Worm (Caenorhabditis elegans) whole organism, L4 larva: Measurements from ENCODE around the gene clec-151.

Experiments used
- D1046.2 ChIP-seq: fragments of 200-800 bp; sonication (Bioruptor generic); IDR thresholded peaks from 2 replicates; pipeline ENCODE4 v1.3.6; 2022; ENCODE audit warnings: missing genetic modification characterization, missing compliant biosample characterization
- F10B5.3 ChIP-seq: sonication (generic microtip); optimal IDR thresholded peaks from 2 replicates; lab custom pipeline; 2016; ENCODE audit warnings: mild to moderate bottlenecking, missing genetic modification characterization, missing compliant biosample characterization
- F44E2.7 ChIP-seq: fragments of 200-800 bp; sonication (Bioruptor generic); IDR thresholded peaks from 2 replicates; pipeline ENCODE4 v2.1.2; 2022; ENCODE audit warnings: missing genetic modification characterization, missing compliant biosample characterization
- T26A8.4 ChIP-seq: fragments of 200-800 bp; sonication (Bioruptor generic); IDR thresholded peaks from 2 replicates; pipeline ENCODE4 v1.3.6; 2022; ENCODE audit warnings: missing genetic modification characterization, missing compliant biosample characterization
- Y75B8A.6 ChIP-seq: fragments of 200-800 bp; sonication (Bioruptor generic); IDR thresholded peaks from 2 replicates; pipeline ENCODE4 v1.3.6; 2022; ENCODE audit warnings: missing genetic modification reagents, missing genetic modification characterization, missing compliant biosample characterization
- ZK337.2 ChIP-seq: fragments of 200-800 bp; sonication (Bioruptor generic); IDR thresholded peaks from 2 replicates; pipeline ENCODE4 v1.3.6; 2022; ENCODE audit warnings: missing genetic modification reagents, missing genetic modification characterization, missing compliant biosample characterization
- ZK546.5 ChIP-seq, 2 experiments: sonication (generic microtip); optimal IDR thresholded peaks; 2 replicates each; lab custom pipeline; 2017; ENCODE audit warnings: missing biosample characterization in 2 of 2, missing genetic modification characterization in 2 of 2
- aha-1 ChIP-seq: fragments of 150-350 bp; peaks from one replicate; lab custom pipeline; 2014; ENCODE audit warnings: missing biosample characterization, missing genetic modification characterization
- ceh-28 ChIP-seq: fragments of 150-350 bp; optimal IDR thresholded peaks from 2 replicates; lab custom pipeline; 2014; ENCODE audit warnings: missing biosample characterization, missing genetic modification reagents, missing genetic modification characterization
- ceh-32 ChIP-seq: sonication (generic microtip); optimal IDR thresholded peaks from 2 replicates; lab custom pipeline; 2016; ENCODE audit warnings: mild to moderate bottlenecking, missing genetic modification characterization, missing compliant biosample characterization; ENCODE audit not compliant: poor library complexity
- ceh-62 ChIP-seq: sonication (generic microtip); optimal IDR thresholded peaks from 2 replicates; lab custom pipeline; 2017; ENCODE audit warnings: missing biosample characterization, missing genetic modification characterization
- ceh-82 ChIP-seq: sonication (generic microtip); optimal IDR thresholded peaks from 2 replicates; lab custom pipeline; 2017; ENCODE audit warnings: missing biosample characterization, missing genetic modification characterization
- cey-2 ChIP-seq: sonication (generic microtip); optimal IDR thresholded peaks from 3 replicates; lab custom pipeline; 2017; ENCODE audit warnings: missing genetic modification characterization, mild to moderate bottlenecking, missing compliant biosample characterization, antibody characterized with exemption, borderline replicate concordance; ENCODE audit not compliant: insufficient read depth
- ctbp-1 ChIP-seq: fragments of 200-800 bp; sonication (Bioruptor generic); IDR thresholded peaks from 2 replicates; pipeline ENCODE4 v1.3.6; 2022; ENCODE audit warnings: missing genetic modification reagents, missing genetic modification characterization, missing compliant biosample characterization
- daf-12 ChIP-seq: fragments of 150-350 bp; optimal IDR thresholded peaks from 2 replicates; lab custom pipeline; 2014; ENCODE audit warnings: missing biosample characterization, missing genetic modification reagents, missing genetic modification characterization
- daf-16 ChIP-seq, 3 experiments: sonication (generic microtip); optimal IDR thresholded peaks; 2 replicates each; lab custom pipeline; 2016 to 2017; ENCODE audit warnings: missing genetic modification characterization in 3 of 3, missing genetic modification reagents in 3 of 3, mild to moderate bottlenecking in 2 of 3, missing compliant biosample characterization in 2 of 3, missing biosample characterization in 1 of 3, moderate library complexity in 1 of 3
- daf-19 ChIP-seq: fragments of 200-800 bp; sonication (Bioruptor generic); conservative IDR thresholded peaks from 2 replicates; pipeline ENCODE4 v1.3.6; 2022; ENCODE audit warnings: missing genetic modification characterization, missing compliant biosample characterization
- daf-8 ChIP-seq: fragments of 200-800 bp; sonication (Bioruptor generic); IDR thresholded peaks from 2 replicates; pipeline ENCODE4 v1.3.6; 2022; ENCODE audit warnings: missing genetic modification characterization, missing compliant biosample characterization
- dmd-6 ChIP-seq: fragments of 200-800 bp; sonication (Bioruptor generic); IDR thresholded peaks from 2 replicates; pipeline ENCODE4 v1.3.6; 2022; ENCODE audit warnings: missing genetic modification reagents, missing genetic modification characterization, missing compliant biosample characterization
- dmd-9 ChIP-seq: fragments of 200-800 bp; sonication (Bioruptor generic); IDR thresholded peaks from 2 replicates; pipeline ENCODE4 v1.3.6; 2022; ENCODE audit warnings: missing genetic modification reagents, missing genetic modification characterization, missing compliant biosample characterization
- dpl-1 ChIP-seq: fragments of 150-350 bp; optimal IDR thresholded peaks from 2 replicates; lab custom pipeline; 2014; ENCODE audit warnings: missing biosample characterization, missing genetic modification reagents, missing genetic modification characterization
- dve-1 ChIP-seq: sonication (generic microtip); optimal IDR thresholded peaks from 2 replicates; lab custom pipeline; 2017; ENCODE audit warnings: antibody characterized with exemption, mild to moderate bottlenecking, missing genetic modification characterization, missing compliant biosample characterization; ENCODE audit not compliant: insufficient read depth
- egl-43 ChIP-seq: fragments of 200-800 bp; sonication (Bioruptor generic); IDR thresholded peaks from 2 replicates; pipeline ENCODE4 v1.3.6; 2022; ENCODE audit warnings: missing genetic modification reagents, missing genetic modification characterization, missing compliant biosample characterization
- fkh-10 ChIP-seq: fragments of 150-350 bp; optimal IDR thresholded peaks from 2 replicates; lab custom pipeline; 2014; ENCODE audit warnings: missing biosample characterization, missing genetic modification reagents, missing genetic modification characterization
- hlh-11 ChIP-seq: fragments of 200-800 bp; sonication (Bioruptor generic); optimal IDR thresholded peaks from 2 replicates; lab custom pipeline; 2018; ENCODE audit warnings: mild to moderate bottlenecking, missing genetic modification characterization, missing compliant biosample characterization
- hlh-30 ChIP-seq: sonication (generic microtip); optimal IDR thresholded peaks from 2 replicates; lab custom pipeline; 2017; ENCODE audit warnings: antibody characterized with exemption, mild to moderate bottlenecking, missing genetic modification characterization, missing compliant biosample characterization; ENCODE audit not compliant: insufficient read depth
- jun-1 ChIP-seq: fragments of 150-350 bp; optimal IDR thresholded peaks from 2 replicates; lab custom pipeline; 2014; ENCODE audit warnings: missing biosample characterization, missing genetic modification reagents, missing genetic modification characterization
- lin-1 ChIP-seq: fragments of 200-800 bp; sonication (Bioruptor generic); IDR thresholded peaks from 2 replicates; pipeline ENCODE4 v1.3.6; 2022; ENCODE audit warnings: missing genetic modification reagents, missing genetic modification characterization, missing compliant biosample characterization
- lin-15B ChIP-seq: fragments of 150-350 bp; sonication (generic microtip); optimal IDR thresholded peaks from 3 replicates; lab custom pipeline; 2014; ENCODE audit warnings: missing biosample characterization, missing genetic modification characterization
- lir-3 ChIP-seq: sonication (generic microtip); optimal IDR thresholded peaks from 2 replicates; lab custom pipeline; 2016; ENCODE audit warnings: mild to moderate bottlenecking, missing genetic modification characterization, missing compliant biosample characterization
- lsy-2 ChIP-seq, 2 experiments: fragments of 150-350 bp in 1 of 2; sonication (generic microtip) in 1 of 2; optimal IDR thresholded peaks; 2 replicates each; lab custom pipeline; 2014 to 2017; ENCODE audit warnings: missing biosample characterization in 2 of 2, missing genetic modification characterization in 2 of 2
- madf-5 ChIP-seq, 2 experiments: fragments of 200-800 bp; sonication (Bioruptor generic); IDR thresholded peaks; 2 replicates each; pipeline ENCODE4 v1.3.6; 2022; ENCODE audit warnings: missing compliant biosample characterization in 2 of 2, missing genetic modification characterization in 2 of 2
- madf-9 ChIP-seq: fragments of 200-800 bp; sonication (Bioruptor generic); conservative IDR thresholded peaks from 2 replicates; pipeline ENCODE4 v1.3.6; 2022; ENCODE audit warnings: missing genetic modification reagents, missing genetic modification characterization, missing compliant biosample characterization
- mdl-1 ChIP-seq, 2 experiments: fragments of 150-350 bp in 1 of 2; sonication (generic microtip) in 1 of 2; optimal IDR thresholded peaks; 2 replicates each; lab custom pipeline; 2014 to 2017; ENCODE audit warnings: missing biosample characterization in 2 of 2, missing genetic modification characterization in 2 of 2
- mxl-3 ChIP-seq: fragments of 200-800 bp; sonication (Bioruptor generic); optimal IDR thresholded peaks from 2 replicates; lab custom pipeline; 2018; ENCODE audit warnings: mild to moderate bottlenecking, missing genetic modification characterization, missing compliant biosample characterization
- nhr-10 ChIP-seq: fragments of 150-350 bp; optimal IDR thresholded peaks from 2 replicates; lab custom pipeline; 2014; ENCODE audit warnings: missing biosample characterization, missing genetic modification characterization
- nhr-102 ChIP-seq: sonication (generic microtip); optimal IDR thresholded peaks from 2 replicates; lab custom pipeline; 2016; ENCODE audit warnings: mild to moderate bottlenecking, missing genetic modification characterization, moderate library complexity, missing compliant biosample characterization
- nhr-237 ChIP-seq: sonication (generic microtip); optimal IDR thresholded peaks from 2 replicates; lab custom pipeline; 2017; ENCODE audit warnings: missing biosample characterization, missing genetic modification characterization
- nhr-28 ChIP-seq: fragments of 150-350 bp; optimal IDR thresholded peaks from 2 replicates; lab custom pipeline; 2014; ENCODE audit warnings: missing biosample characterization, missing genetic modification characterization
- nhr-42 ChIP-seq: fragments of 200-800 bp; sonication (Bioruptor generic); IDR thresholded peaks from 2 replicates; pipeline ENCODE4 v1.3.6; 2022; ENCODE audit warnings: missing genetic modification characterization, missing compliant biosample characterization
- nhr-6 ChIP-seq: fragments of 150-350 bp; optimal IDR thresholded peaks from 2 replicates; lab custom pipeline; 2014; ENCODE audit warnings: missing biosample characterization, missing genetic modification characterization
- nhr-76 ChIP-seq: fragments of 150-350 bp; optimal IDR thresholded peaks from 2 replicates; lab custom pipeline; 2014; ENCODE audit warnings: missing biosample characterization, missing genetic modification characterization
- pqm-1 ChIP-seq: sonication (generic microtip); optimal IDR thresholded peaks from 2 replicates; lab custom pipeline; 2017; ENCODE audit warnings: missing biosample characterization, missing genetic modification characterization
- spr-1 ChIP-seq: sonication (generic microtip); optimal IDR thresholded peaks from 2 replicates; lab custom pipeline; 2016; ENCODE audit warnings: mild to moderate bottlenecking, missing genetic modification characterization, missing compliant biosample characterization
- spr-3 ChIP-seq: fragments of 200-800 bp; sonication (Bioruptor generic); optimal IDR thresholded peaks from 2 replicates; lab custom pipeline; 2018; ENCODE audit warnings: mild to moderate bottlenecking, missing genetic modification characterization, missing compliant biosample characterization
- unc-130 ChIP-seq: sonication (generic microtip); optimal IDR thresholded peaks from 2 replicates; lab custom pipeline; 2016; ENCODE audit warnings: missing genetic modification reagents, missing genetic modification characterization, missing compliant biosample characterization
- vab-7 ChIP-seq: fragments of 200-800 bp; sonication (Bioruptor generic); IDR thresholded peaks from 2 replicates; pipeline ENCODE4 v1.3.6; 2022; ENCODE audit warnings: missing genetic modification reagents, missing genetic modification characterization, missing compliant biosample characterization
- zfp-2 ChIP-seq: sonication (generic microtip); optimal IDR thresholded peaks from 2 replicates; lab custom pipeline; 2016; ENCODE audit warnings: mild to moderate bottlenecking, missing genetic modification characterization, missing compliant biosample characterization
- ztf-11 ChIP-seq: fragments of 150-350 bp; optimal IDR thresholded peaks from 2 replicates; lab custom pipeline; 2014; ENCODE audit warnings: missing biosample characterization, missing genetic modification characterization

The clec-151 gene

ce11 chrIII:4647878-4648277 is 19.6 kb downstream of the clec-151 start, which contains the start of gene T23F11.6:
Gene T23F11.6 (minus strand): TSS chrIII:4647922.
- TF ChIP-seq ceh-62 (tag; lab: Kevin White, UChicago) (no peak), nhr-28 (tag; lab: Kevin White, UChicago) (peak; percentile 15), mdl-1 (tag; optimal IDR thresholded peaks at IDR 0.05; lab: Kevin White, UChicago) (peak in 1 of 2 experiments; percentile 1), Y75B8A.6 (GFP tag; lab: Robert Waterston, UW) (no peak), ceh-32 (tag; lab: Kevin White, UChicago) (no peak), dve-1 (tag; lab: Kevin White, UChicago) (peak; percentile 5), pqm-1 (peak; percentile 53), lin-1 (GFP tag; lab: Robert Waterston, UW) (0 out of 2 replicates have a peak, but pooled peaks have one; percentile 49), hlh-11 (no peak), dmd-6 (GFP tag; lab: Robert Waterston, UW) (peak; percentile 65), daf-16 (GFP tag; optimal IDR thresholded peaks at IDR 0.05; lab: Kevin White, UChicago) (no peak), daf-16 (tag; optimal IDR thresholded peaks at IDR 0.05; lab: Kevin White, UChicago) (peak; percentile 22)

- TF ChIP-seq ceh-28 (tag; lab: Kevin White, UChicago) (peak; percentile 72), lsy-2 (tag; optimal IDR thresholded peaks at IDR 0.05; lab: Kevin White, UChicago) (peak; percentile 84 to 89), fkh-10 (GFP tag; lab: Kevin White, UChicago) (peak; percentile 57), madf-9 (peak; percentile 87), nhr-42 (GFP tag; lab: Robert Waterston, UW) (peak; percentile 81), F44E2.7 (GFP tag; lab: Robert Waterston, UW) (no peak), unc-130 (no peak), daf-19 (0 out of 2 replicates have a peak, but pooled peaks have one; percentile 39), cey-2 (tag; lab: Kevin White, UChicago) (peak; percentile 16), nhr-76 (tag; lab: Kevin White, UChicago) (peak; percentile 53), D1046.2 (GFP tag; lab: Robert Waterston, UW) (no peak), spr-3 (GFP tag; lab: Kevin White, UChicago) (no peak), T26A8.4 (GFP tag; lab: Robert Waterston, UW) (peak; percentile 83), ZK337.2 (GFP tag; lab: Robert Waterston, UW) (0 out of 2 replicates have a peak, but pooled peaks have one; percentile 25), nhr-6 (tag; lab: Kevin White, UChicago) (peak; percentile 93), F10B5.3 (tag; lab: Kevin White, UChicago) (no peak), vab-7 (GFP tag; lab: Robert Waterston, UW) (peak; percentile 39), jun-1 (tag; lab: Kevin White, UChicago) (peak; percentile 72), ctbp-1 (GFP tag; lab: Robert Waterston, UW) (peak; percentile 78), ceh-82 (tag; lab: Kevin White, UChicago) (no peak), ceh-32 (tag; lab: Kevin White, UChicago) (no peak), aha-1 (tag; lab: Kevin White, UChicago) (peak; percentile 99), madf-5 (GFP tag; IDR thresholded peaks at IDR 0.05; lab: Robert Waterston, UW) (no peak), dpl-1 (peak; percentile 80), zfp-2 (peak; percentile 48), nhr-10 (tag; lab: Kevin White, UChicago) (peak; percentile 86), nhr-237 (peak; percentile 2), ztf-11 (tag; lab: Kevin White, UChicago) (no peak), ZK546.5 (tag; optimal IDR thresholded peaks at IDR 0.05; lab: Kevin White, UChicago) (no peak), dmd-9 (peak; percentile 47; the same call in 1 of the 2 replicates), egl-43 (GFP tag; lab: Robert Waterston, UW) (no peak), hlh-30 (peak; percentile 99), spr-1 (peak; percentile 78), dmd-6 (GFP tag; lab: Robert Waterston, UW) (peak; percentile 99), lir-3 (tag; lab: Kevin White, UChicago) (peak; percentile 33), daf-12 (tag; lab: Kevin White, UChicago) (no peak), lin-15B (tag; lab: Kevin White, UChicago) (no peak), nhr-102 (peak; percentile 93), mxl-3 (peak; percentile 100), daf-8 (GFP tag; lab: Robert Waterston, UW) (no peak)
Measured at ce11 chrIII:4649363-4649768, 21.1 kb downstream of the clec-151 start.
